Fruit fly (Drosophila melanogaster): ENCODE results near the gene CG46303.

DNA sequence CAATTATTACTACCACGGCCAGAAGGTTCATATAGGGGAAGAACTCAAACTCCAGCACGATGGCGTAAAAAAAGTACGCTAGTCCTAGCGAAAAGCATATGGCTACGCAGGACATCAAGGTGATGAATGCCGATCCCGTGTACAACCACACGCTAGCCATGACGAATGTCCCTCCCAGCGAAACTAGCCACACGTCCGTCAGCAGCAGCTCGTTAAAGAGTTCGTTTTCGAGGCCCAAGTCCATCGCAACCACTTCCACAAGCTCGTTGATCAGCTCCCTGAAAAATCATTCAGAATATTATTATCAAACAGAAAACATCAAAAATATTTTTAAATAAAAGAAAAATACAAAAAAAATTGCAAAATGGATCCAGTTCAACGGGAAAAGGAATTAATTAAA lies 31.3 kb downstream of the CG46303 start, which contains the start of gene CG34287:
- no peak for TF ChIP-seq psq (optimal IDR thresholded peaks at IDR 0.05)
- no peak for TF ChIP-seq Myc (optimal IDR thresholded peaks at IDR 0.05)
- no peak for TF ChIP-seq h (optimal IDR thresholded peaks at IDR 0.05)
- no peak for TF ChIP-seq insv (optimal IDR thresholded peaks at IDR 0.05)

Measured in Kc167 (cell line).